Fruit fly (Drosophila melanogaster): ENCODE data around the gene PIG-Q.

dm6 chrX:16335107-16335642, 23.8 kb upstream of the PIG-Q start:
- TF ChIP-seq CG13204 (GFP tag; optimal IDR thresholded peaks at IDR 0.05) (no peak), Pif1B (GFP tag; optimal IDR thresholded peaks at IDR 0.05) (peak; percentile 77), CG32121 (GFP tag; IDR thresholded peaks at IDR 0.05) (peak; percentile 90), CG17806 (tag; optimal IDR thresholded peaks at IDR 0.05) (peak; percentile 62), CG34367 (tag; optimal IDR thresholded peaks at IDR 0.05) (peak; percentile 46), CG10348 (GFP tag; IDR thresholded peaks at IDR 0.05) (no peak)

All from whole organism, pupa.